Worm (Caenorhabditis elegans) whole organism, L4 larva: ENCODE data around the gene C09G9.8.

Source experiments
- D1046.2 ChIP-seq: fragments of 200-800 bp; sonication (Bioruptor generic); IDR thresholded peaks from 2 replicates; pipeline ENCODE4 v1.3.6; 2022; ENCODE audit warnings: missing genetic modification characterization, missing compliant biosample characterization
- F10B5.3 ChIP-seq: sonication (generic microtip); optimal IDR thresholded peaks from 2 replicates; lab custom pipeline; 2016; ENCODE audit warnings: mild to moderate bottlenecking, missing genetic modification characterization, missing compliant biosample characterization
- F26F4.8 ChIP-seq: fragments of 200-800 bp; sonication (Bioruptor generic); conservative IDR thresholded peaks from 2 replicates; pipeline ENCODE4 v1.3.6; 2022; ENCODE audit warnings: missing genetic modification characterization, missing compliant biosample characterization
- F37D6.2 ChIP-seq: sonication (generic microtip); optimal IDR thresholded peaks from 2 replicates; lab custom pipeline; 2016; ENCODE audit warnings: mild to moderate bottlenecking, missing genetic modification characterization, missing compliant biosample characterization
- F44E2.7 ChIP-seq: fragments of 200-800 bp; sonication (Bioruptor generic); IDR thresholded peaks from 2 replicates; pipeline ENCODE4 v2.1.2; 2022; ENCODE audit warnings: missing genetic modification characterization, missing compliant biosample characterization
- ceh-28 ChIP-seq: fragments of 150-350 bp; optimal IDR thresholded peaks from 2 replicates; lab custom pipeline; 2014; ENCODE audit warnings: missing biosample characterization, missing genetic modification reagents, missing genetic modification characterization
- ceh-62 ChIP-seq: sonication (generic microtip); optimal IDR thresholded peaks from 2 replicates; lab custom pipeline; 2017; ENCODE audit warnings: missing biosample characterization, missing genetic modification characterization
- ceh-82 ChIP-seq: sonication (generic microtip); optimal IDR thresholded peaks from 2 replicates; lab custom pipeline; 2017; ENCODE audit warnings: missing biosample characterization, missing genetic modification characterization
- cey-2 ChIP-seq: sonication (generic microtip); optimal IDR thresholded peaks from 3 replicates; lab custom pipeline; 2017; ENCODE audit warnings: missing genetic modification characterization, mild to moderate bottlenecking, missing compliant biosample characterization, antibody characterized with exemption, borderline replicate concordance; ENCODE audit not compliant: insufficient read depth
- hif-1 ChIP-seq, 2 experiments: sonication (generic microtip); optimal IDR thresholded peaks; 2 replicates each; lab custom pipeline; 2016 to 2017; ENCODE audit warnings: missing compliant biosample characterization in 2 of 2, missing genetic modification characterization in 2 of 2, missing genetic modification reagents in 2 of 2, missing genotype in 2 of 2, mild to moderate bottlenecking in 1 of 2
- hlh-11 ChIP-seq: fragments of 200-800 bp; sonication (Bioruptor generic); optimal IDR thresholded peaks from 2 replicates; lab custom pipeline; 2018; ENCODE audit warnings: mild to moderate bottlenecking, missing genetic modification characterization, missing compliant biosample characterization
- hlh-30 ChIP-seq: sonication (generic microtip); optimal IDR thresholded peaks from 2 replicates; lab custom pipeline; 2017; ENCODE audit warnings: antibody characterized with exemption, mild to moderate bottlenecking, missing genetic modification characterization, missing compliant biosample characterization; ENCODE audit not compliant: insufficient read depth
- lin-15B ChIP-seq: fragments of 150-350 bp; sonication (generic microtip); optimal IDR thresholded peaks from 3 replicates; lab custom pipeline; 2014; ENCODE audit warnings: missing biosample characterization, missing genetic modification characterization
- lin-29 ChIP-seq: fragments of 200-800 bp; sonication (Bioruptor generic); IDR thresholded peaks from 2 replicates; pipeline ENCODE4 v1.3.6; 2022; ENCODE audit warnings: missing genetic modification reagents, missing genetic modification characterization, missing compliant biosample characterization
- lir-3 ChIP-seq: sonication (generic microtip); optimal IDR thresholded peaks from 2 replicates; lab custom pipeline; 2016; ENCODE audit warnings: mild to moderate bottlenecking, missing genetic modification characterization, missing compliant biosample characterization
- mdt-29 ChIP-seq: fragments of 200-800 bp; sonication (Bioruptor generic); IDR thresholded peaks from 2 replicates; pipeline ENCODE4 v1.3.6; 2022; ENCODE audit warnings: missing genetic modification reagents, missing genetic modification characterization, missing compliant biosample characterization
- mes-2 ChIP-seq: sonication (generic microtip); optimal IDR thresholded peaks from 2 replicates; lab custom pipeline; 2016; ENCODE audit warnings: missing genotype, mild to moderate bottlenecking, missing genetic modification characterization, missing compliant biosample characterization; ENCODE audit not compliant: poor library complexity, severe bottlenecking
- nhr-102 ChIP-seq: sonication (generic microtip); optimal IDR thresholded peaks from 2 replicates; lab custom pipeline; 2016; ENCODE audit warnings: mild to moderate bottlenecking, missing genetic modification characterization, moderate library complexity, missing compliant biosample characterization
- nhr-11 ChIP-seq: fragments of 150-350 bp; optimal IDR thresholded peaks from 2 replicates; lab custom pipeline; 2014; ENCODE audit warnings: missing biosample characterization, missing genetic modification characterization
- nhr-25 ChIP-seq: sonication (generic microtip); optimal IDR thresholded peaks from 2 replicates; lab custom pipeline; 2017; ENCODE audit warnings: missing genetic modification characterization, mild to moderate bottlenecking, missing compliant biosample characterization, antibody characterized with exemption, moderate library complexity, borderline replicate concordance; ENCODE audit not compliant: insufficient read depth
- nhr-77 ChIP-seq: fragments of 150-350 bp; optimal IDR thresholded peaks from 2 replicates; lab custom pipeline; 2014; ENCODE audit warnings: missing biosample characterization, missing genetic modification characterization
- pqm-1 ChIP-seq: sonication (generic microtip); optimal IDR thresholded peaks from 2 replicates; lab custom pipeline; 2017; ENCODE audit warnings: missing biosample characterization, missing genetic modification characterization
- saeg-2 ChIP-seq: fragments of 200-800 bp; sonication (Bioruptor generic); IDR thresholded peaks from 2 replicates; pipeline ENCODE4 v1.3.6; 2022; ENCODE audit warnings: missing genetic modification reagents, missing genetic modification characterization, missing compliant biosample characterization
- set-16 ChIP-seq: fragments of 200-800 bp; sonication (Bioruptor generic); IDR thresholded peaks from 2 replicates; pipeline ENCODE4 v1.3.6; 2022; ENCODE audit warnings: missing genetic modification reagents, missing genetic modification characterization, missing compliant biosample characterization
- skn-1 ChIP-seq: fragments of 150-350 bp; optimal IDR thresholded peaks from 2 replicates; lab custom pipeline; 2014; ENCODE audit warnings: missing biosample characterization, missing genetic modification characterization
- snpc-4 ChIP-seq: fragments of 150-350 bp; optimal IDR thresholded peaks from 2 replicates; lab custom pipeline; 2014; ENCODE audit warnings: missing biosample characterization, missing genetic modification characterization
- spr-3 ChIP-seq: fragments of 200-800 bp; sonication (Bioruptor generic); optimal IDR thresholded peaks from 2 replicates; lab custom pipeline; 2018; ENCODE audit warnings: mild to moderate bottlenecking, missing genetic modification characterization, missing compliant biosample characterization
- tra-1 ChIP-seq: fragments of 200-800 bp; sonication (Bioruptor generic); IDR thresholded peaks from 2 replicates; pipeline ENCODE4 v1.3.6; 2022; ENCODE audit warnings: missing genetic modification reagents, missing genetic modification characterization, missing compliant biosample characterization
- unc-62 ChIP-seq, 3 experiments: fragments of 150-350 bp in 1 of 3; sonication (generic microtip); optimal IDR thresholded peaks in 2 of 3; peaks in 1 of 3; 1 replicate in 1 of 3; 2 replicates in 2 of 3; lab custom pipeline; 2014 to 2017; ENCODE audit warnings: missing biosample characterization in 3 of 3, missing genetic modification characterization in 3 of 3, missing genetic modification reagents in 3 of 3, missing genotype in 1 of 3
- vab-7 ChIP-seq: fragments of 200-800 bp; sonication (Bioruptor generic); IDR thresholded peaks from 2 replicates; pipeline ENCODE4 v1.3.6; 2022; ENCODE audit warnings: missing genetic modification reagents, missing genetic modification characterization, missing compliant biosample characterization
- zfp-3 ChIP-seq: fragments of 200-800 bp; sonication (Bioruptor generic); conservative IDR thresholded peaks from 2 replicates; pipeline ENCODE4 v1.3.6; 2022; ENCODE audit warnings: missing genetic modification reagents, missing genetic modification characterization, missing compliant biosample characterization
- zip-11 ChIP-seq: fragments of 200-800 bp; sonication (Bioruptor generic); IDR thresholded peaks from 2 replicates; pipeline ENCODE4 v1.3.6; 2022; ENCODE audit warnings: missing genetic modification characterization, missing compliant biosample characterization
- ztf-7 ChIP-seq: fragments of 150-350 bp; optimal IDR thresholded peaks from 2 replicates; lab custom pipeline; 2014; ENCODE audit warnings: missing biosample characterization, missing genetic modification characterization

The C09G9.8 gene

ce11 chrIV:8906743-8907142 lies 25.5 kb downstream of the C09G9.8 start, which contains the start of gene C27B7.7:
C27B7.7 (plus strand) TSS chrIV:8907043.
- no peak for TF ChIP-seq F44E2.7 (GFP tag; lab: Robert Waterston, UW)
- TF ChIP-seq unc-62 (GFP tag; optimal IDR thresholded peaks at IDR 0.05 in 1 of 2; lab: Kevin White, UChicago) = peak in 1 of 2 experiments; percentile 67
- TF ChIP-seq unc-62 (tag; optimal IDR thresholded peaks at IDR 0.05; lab: Kevin White, UChicago) = no peak

ce11 chrIV:8914187-8914586 lies 32.9 kb downstream of the C09G9.8 start:
- TF ChIP-seq hlh-30 (tag; lab: Kevin White, UChicago) = peak; percentile 30
- TF ChIP-seq nhr-25 (tag; lab: Kevin White, UChicago) = no peak
- TF ChIP-seq, all 104 proteins: peak for 1

ce11 chrIV:8916010-8916409 lies 34.7 kb downstream of the C09G9.8 start, which contains the start of gene C27B7.9:
C27B7.9 (minus strand) TSS chrIV:8916110.
- TF ChIP-seq vab-7 (GFP tag; lab: Robert Waterston, UW) (no peak), nhr-102 (tag; lab: Kevin White, UChicago) (no peak), mes-2 (no peak), ceh-82 (no peak), ztf-7 (tag; lab: Kevin White, UChicago) (no peak), spr-3 (GFP tag; lab: Kevin White, UChicago) (no peak), D1046.2 (GFP tag; lab: Robert Waterston, UW) (no peak), nhr-11 (no peak), F10B5.3 (tag; lab: Kevin White, UChicago) (no peak), lir-3 (tag; lab: Kevin White, UChicago) (no peak), cey-2 (tag; lab: Kevin White, UChicago) (no peak), lin-15B (tag; lab: Kevin White, UChicago) (no peak), saeg-2 (no peak), set-16 (GFP tag; lab: Robert Waterston, UW) (no peak), tra-1 (GFP tag; lab: Robert Waterston, UW) (no peak), hif-1 (tag; optimal IDR thresholded peaks at IDR 0.05; lab: Kevin White, UChicago) (no peak), zfp-3 (no peak), skn-1 (tag; lab: Kevin White, UChicago) (no peak), F44E2.7 (GFP tag; lab: Robert Waterston, UW) (no peak), zip-11 (GFP tag; lab: Robert Waterston, UW) (no peak)

- TF ChIP-seq snpc-4 (tag; lab: Kevin White, UChicago) (no peak), nhr-77 (tag; lab: Kevin White, UChicago) (no peak), mdt-29 (GFP tag; lab: Robert Waterston, UW) (no peak), pqm-1 (no peak), ceh-62 (tag; lab: Kevin White, UChicago) (no peak), F44E2.7 (GFP tag; lab: Robert Waterston, UW) (no peak), ceh-28 (tag; lab: Kevin White, UChicago) (no peak), lin-29 (no peak), hlh-11 (tag; lab: Kevin White, UChicago) (no peak), F37D6.2 (tag; lab: Kevin White, UChicago) (no peak), F26F4.8 (GFP tag; lab: Robert Waterston, UW) (no peak)
These were observed 37.5 kb downstream of the C09G9.8 start, which contains the start of gene rap-1 for ce11 chrIV:8918790-8919189. rap-1 (minus strand) TSS chrIV:8918890.
